Worm (Caenorhabditis elegans) whole organism, early embryonic: ENCODE data around the gene fbxb-61.

ENCODE experiments used
- F13C5.2 ChIP-seq: sonication (generic microtip); optimal IDR thresholded peaks from 2 replicates; lab custom pipeline; 2017; ENCODE audit warnings: mild to moderate bottlenecking, missing genetic modification characterization, inconsistent platforms, missing compliant biosample characterization
- aly-1 ChIP-seq: sonication (generic microtip); optimal IDR thresholded peaks from 2 replicates; lab custom pipeline; 2016; ENCODE audit warnings: missing genetic modification characterization, missing compliant biosample characterization
- ama-1 ChIP-seq: fragments of 150-350 bp; optimal IDR thresholded peaks from 2 replicates; lab custom pipeline; 2014
- ceh-13 ChIP-seq: fragments of 200-800 bp; sonication (Bioruptor generic); optimal IDR thresholded peaks from 2 replicates; lab custom pipeline; 2018; ENCODE audit warnings: mild to moderate bottlenecking, missing genetic modification characterization, missing compliant biosample characterization
- ets-7 ChIP-seq: sonication (generic microtip); optimal IDR thresholded peaks from 2 replicates; lab custom pipeline; 2016; ENCODE audit warnings: missing genotype, missing genetic modification characterization, missing compliant biosample characterization
- flt-1 ChIP-seq: fragments of 200-800 bp; sonication (Bioruptor generic); IDR thresholded peaks from 2 replicates; pipeline ENCODE4 v1.3.6; 2022; ENCODE audit warnings: missing genetic modification characterization, missing compliant biosample characterization
- hmbx-1 ChIP-seq: sonication (generic microtip); optimal IDR thresholded peaks from 2 replicates; lab custom pipeline; 2016; ENCODE audit warnings: mild to moderate bottlenecking, missing genetic modification characterization, missing compliant biosample characterization
- hmg-4 ChIP-seq: fragments of 200-800 bp; sonication (Bioruptor generic); optimal IDR thresholded peaks from 2 replicates; lab custom pipeline; 2018; ENCODE audit warnings: mild to moderate bottlenecking, missing genetic modification characterization, missing compliant biosample characterization
- hnd-1 ChIP-seq: sonication (generic microtip); optimal IDR thresholded peaks from 2 replicates; lab custom pipeline; 2016; ENCODE audit warnings: missing genetic modification characterization, missing compliant biosample characterization
- pes-1 ChIP-seq: fragments of 200-800 bp; sonication (Bioruptor generic); IDR thresholded peaks from 2 replicates; pipeline ENCODE4 v1.3.6; 2022; ENCODE audit warnings: missing genetic modification reagents, missing genetic modification characterization, missing compliant biosample characterization
- tbx-11 ChIP-seq: fragments of 200-800 bp; sonication (Bioruptor generic); IDR thresholded peaks from 2 replicates; pipeline ENCODE4 v1.3.6; 2022; ENCODE audit warnings: missing genetic modification characterization, missing compliant biosample characterization
- tbx-37 ChIP-seq: fragments of 200-800 bp; sonication (Bioruptor generic); conservative IDR thresholded peaks from 2 replicates; pipeline ENCODE4 v1.3.6; 2022; ENCODE audit warnings: missing genetic modification reagents, missing genetic modification characterization, missing compliant biosample characterization
- tra-4 ChIP-seq: sonication (generic microtip); optimal IDR thresholded peaks from 2 replicates; lab custom pipeline; 2017; ENCODE audit warnings: missing genetic modification characterization, missing compliant biosample characterization

- TF ChIP-seq flt-1 (GFP tag; lab: Robert Waterston, UW) = no peak
- TF ChIP-seq tra-4 (tag; lab: Kevin White, UChicago) = no peak
- no peak for TF ChIP-seq ama-1
- no peak for TF ChIP-seq pes-1 (GFP tag; lab: Robert Waterston, UW)
- TF ChIP-seq F13C5.2 (tag; lab: Kevin White, UChicago) = no peak
- TF ChIP-seq aly-1 (tag; lab: Kevin White, UChicago) = no peak
- no peak for TF ChIP-seq hmbx-1 (tag; lab: Kevin White, UChicago)
- TF ChIP-seq ceh-13 (GFP tag; lab: Kevin White, UChicago) = no peak
- no peak for TF ChIP-seq tbx-37
- TF ChIP-seq ets-7 (tag; lab: Kevin White, UChicago) = no peak
- no peak for TF ChIP-seq hmg-4 (GFP tag; lab: Kevin White, UChicago)
- TF ChIP-seq hnd-1 (tag; lab: Kevin White, UChicago) = no peak
- no peak for TF ChIP-seq tbx-11
These were observed 3.0 kb downstream of the fbxb-61 start, which contains the start of gene F55C9.15 for ce11 chrV:19306906-19307305.
